Fruit fly (Drosophila melanogaster): ENCODE measurements around the gene Nrg.

Gene Nrg

DNA sequence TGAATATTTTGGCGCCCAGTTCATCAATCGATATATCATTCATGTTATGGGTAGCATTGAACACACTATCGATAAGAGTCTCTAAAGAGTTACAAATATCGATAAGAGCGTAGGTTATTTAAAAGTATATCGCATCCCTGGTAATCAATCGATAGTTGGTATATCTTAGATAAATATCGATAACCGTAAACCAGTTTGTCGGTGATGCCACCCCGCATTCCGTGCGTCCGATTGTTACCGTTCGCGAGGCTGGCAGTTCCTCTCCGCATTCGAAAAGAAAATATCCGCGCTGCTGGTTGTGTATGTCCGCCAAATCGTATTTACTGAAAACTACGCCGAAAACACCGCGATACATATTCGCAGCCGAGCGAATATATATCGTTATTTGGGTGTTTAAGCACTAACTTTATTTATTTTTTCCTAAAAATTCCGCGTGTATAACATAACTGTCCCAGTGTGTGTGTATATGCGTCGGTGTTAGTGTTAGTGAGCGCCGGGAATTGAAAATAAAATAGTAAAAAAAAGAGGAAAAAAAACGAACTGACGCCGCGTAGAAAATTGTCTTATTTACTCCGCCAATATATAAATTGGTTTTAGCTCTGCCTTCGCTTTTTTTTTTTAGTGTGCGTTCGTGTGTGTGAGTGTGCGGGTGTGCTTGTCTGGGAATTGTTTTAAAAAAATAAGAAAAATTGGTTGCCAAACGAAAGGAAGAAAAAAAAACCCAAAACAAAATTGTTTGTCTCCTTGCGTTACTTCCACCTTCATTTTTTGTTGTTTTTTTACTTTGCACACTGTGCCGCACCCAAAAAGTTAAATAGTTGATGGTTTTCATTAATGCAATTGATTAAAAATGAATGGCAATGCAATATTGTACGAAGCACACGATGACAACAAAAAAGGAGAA lies at the start of gene Nrg (continued):
- TF ChIP-seq CG9609 (GFP tag; optimal IDR thresholded peaks at IDR 0.05) (no peak), esg (GFP tag; conservative IDR thresholded peaks at IDR 0.05) (no peak), NC2α (GFP tag; optimal IDR thresholded peaks at IDR 0.05) (no peak), gt (GFP tag; IDR thresholded peaks at IDR 0.05) (no peak), Lpt (GFP tag; optimal IDR thresholded peaks at IDR 0.05) (no peak), CG32767 (GFP tag; IDR thresholded peaks at IDR 0.05) (no peak), fd3F (GFP tag; optimal IDR thresholded peaks at IDR 0.05) (no peak), nom (GFP tag; optimal IDR thresholded peaks at IDR 0.05) (peak; percentile 40), CG15073 (GFP tag; optimal IDR thresholded peaks at IDR 0.05) (no peak), btn (GFP tag; optimal IDR thresholded peaks at IDR 0.05) (no peak), CG2678 (tag; optimal IDR thresholded peaks at IDR 0.05) (peak; percentile 27), CG14014 (GFP tag; IDR thresholded peaks at IDR 0.05) (peak; percentile 34; the same call in 1 of the 2 replicates), Ravus (GFP tag; IDR thresholded peaks at IDR 0.05) (no peak), CG4424 (GFP tag; optimal IDR thresholded peaks at IDR 0.05) (peak; percentile 4), mld (GFP tag; IDR thresholded peaks at IDR 0.05; ENCODE audit: partially characterized antibody) (peak; percentile 98), Lhr (GFP tag; optimal IDR thresholded peaks at IDR 0.05) (peak; percentile 57), CG15514 (GFP tag; optimal IDR thresholded peaks at IDR 0.05) (peak; percentile 91), Hr3 (GFP tag; optimal IDR thresholded peaks at IDR 0.05) (no peak), Doc2 (GFP tag; IDR thresholded peaks at IDR 0.05) (no peak), nerfin-2 (GFP tag; IDR thresholded peaks at IDR 0.05; ENCODE audit: partially characterized antibody) (peak; percentile 98), CG1647 (GFP tag; optimal IDR thresholded peaks at IDR 0.05) (no peak), ewg (GFP tag; optimal IDR thresholded peaks at IDR 0.05) (no peak), Ptx1 (GFP tag; IDR thresholded peaks at IDR 0.05) (no peak), ind (GFP tag; optimal IDR thresholded peaks at IDR 0.05) (no peak), CG10366 (GFP tag; IDR thresholded peaks at IDR 0.05) (no peak), CG1233 (GFP tag; optimal IDR thresholded peaks at IDR 0.05) (peak; percentile 21), ftz-f1 (GFP tag; optimal IDR thresholded peaks at IDR 0.05) (peak; percentile 15), CG8478 (optimal IDR thresholded peaks at IDR 0.05) (no peak), CG6254 (GFP tag; optimal IDR thresholded peaks at IDR 0.05) (no peak), dati (GFP tag; IDR thresholded peaks at IDR 0.05) (no peak), CG18764 (GFP tag; optimal IDR thresholded peaks at IDR 0.05) (no peak), CG6683 (GFP tag; optimal IDR thresholded peaks at IDR 0.05) (no peak), toy (GFP tag; IDR thresholded peaks at IDR 0.05) (no peak), seq (GFP tag; IDR thresholded peaks at IDR 0.05) (0 out of 2 replicates have a peak, but pooled peaks have one; percentile 22), cas (GFP tag; IDR thresholded peaks at IDR 0.05) (no peak), CG12942 (GFP tag; optimal IDR thresholded peaks at IDR 0.05) (peak; percentile 1), BtbVII (GFP tag; optimal IDR thresholded peaks at IDR 0.05) (no peak), jing (GFP tag; optimal IDR thresholded peaks at IDR 0.05) (no peak), chn (GFP tag; optimal IDR thresholded peaks at IDR 0.05) (peak; percentile 16), CG14965 (GFP tag; optimal IDR thresholded peaks at IDR 0.05; ENCODE audit: borderline replicate concordance) (no peak), dpn (GFP tag; optimal IDR thresholded peaks at IDR 0.05) (peak in 1 of 2 experiments; percentile 14), Hmr (GFP tag; optimal IDR thresholded peaks at IDR 0.05) (peak; percentile 70), CG7745 (tag; optimal IDR thresholded peaks at IDR 0.05) (no peak), B-H1 (GFP tag; IDR thresholded peaks at IDR 0.05) (no peak), Abd-B (GFP tag; optimal IDR thresholded peaks at IDR 0.05) (peak; percentile 37), CG10462 (GFP tag; optimal IDR thresholded peaks at IDR 0.05) (peak; percentile 64), CG34376 (GFP tag; optimal IDR thresholded peaks at IDR 0.05) (peak; percentile 58), Trl (optimal IDR thresholded peaks at IDR 0.05) (no peak), Trl (GFP tag; optimal IDR thresholded peaks at IDR 0.05) (peak; percentile 37), zen (tag; optimal IDR thresholded peaks at IDR 0.05) (peak; percentile 68)
